Fruit fly (Drosophila melanogaster) whole organism, embryonic: ENCODE measurements around the gene CG13084.

ENCODE experiments used
- Abd-B ChIP-seq: fragments of 200-800 bp; sonication (Bioruptor generic); optimal IDR thresholded peaks from 2 replicates; lab custom pipeline; 2018; ENCODE audit warnings: missing biosample characterization, mild to moderate bottlenecking, missing genetic modification characterization, moderate library complexity
- Awh ChIP-seq: fragments of 200-800 bp; sonication (Bioruptor generic); IDR thresholded peaks from 2 replicates; pipeline ENCODE4, ENCODE4 v1.3.6; 2022; ENCODE audit warnings: missing biosample characterization, missing genetic modification characterization
- BEAF-32 ChIP-seq: fragments of 200-800 bp; sonication (Bioruptor generic); optimal IDR thresholded peaks from 3 replicates; lab custom pipeline; 2017; ENCODE audit warnings: missing biosample characterization, missing genetic modification characterization, mild to moderate bottlenecking, moderate library complexity, missing genetic modification reagents
- Bdp1 ChIP-seq: fragments of 200-800 bp; sonication (Bioruptor generic); optimal IDR thresholded peaks from 3 replicates; lab custom pipeline; 2016; ENCODE audit warnings: missing biosample characterization, missing genetic modification characterization
- Bteb2 ChIP-seq: fragments of 200-800 bp; sonication (Bioruptor generic); optimal IDR thresholded peaks from 2 replicates; lab custom pipeline; 2016; ENCODE audit warnings: missing biosample characterization, missing genetic modification characterization
- CG10959 ChIP-seq: fragments of 200-800 bp; sonication (Bioruptor generic); IDR thresholded peaks from 2 replicates; pipeline ENCODE4 v1.3.6; 2022; ENCODE audit warnings: missing biosample characterization, missing genetic modification characterization
- CG11247 ChIP-seq: fragments of 200-800 bp; sonication (Bioruptor generic); IDR thresholded peaks from 2 replicates; pipeline ENCODE4 v1.3.6; 2022; ENCODE audit warnings: missing biosample characterization, missing genetic modification characterization
- CG11398 ChIP-seq: fragments of 200-800 bp; sonication (Bioruptor generic); optimal IDR thresholded peaks from 2 replicates; lab custom pipeline; 2016; ENCODE audit warnings: missing biosample characterization, missing genetic modification characterization
- CG1233 ChIP-seq: fragments of 200-800 bp; sonication (Bioruptor generic); optimal IDR thresholded peaks from 4 replicates; lab custom pipeline; 2018; ENCODE audit warnings: missing biosample characterization, mild to moderate bottlenecking, missing genetic modification characterization
- CG15514 ChIP-seq: fragments of 200-800 bp; sonication (Bioruptor generic); optimal IDR thresholded peaks from 3 replicates; lab custom pipeline; 2017; ENCODE audit warnings: missing biosample characterization, missing genetic modification characterization, mild to moderate bottlenecking, moderate library complexity, missing genetic modification reagents
- CG17186 ChIP-seq: fragments of 200-800 bp; sonication (Bioruptor generic); optimal IDR thresholded peaks from 3 replicates; lab custom pipeline; 2017; ENCODE audit warnings: missing biosample characterization, missing genetic modification reagents, missing genetic modification characterization
- CG30403 ChIP-seq: fragments of 200-800 bp; sonication (Bioruptor generic); optimal IDR thresholded peaks from 3 replicates; lab custom pipeline; 2016; ENCODE audit warnings: missing biosample characterization, missing genetic modification characterization
- CG30431 ChIP-seq: fragments of 200-800 bp; sonication (Bioruptor generic); optimal IDR thresholded peaks from 2 replicates; lab custom pipeline; 2017; ENCODE audit warnings: missing biosample characterization, missing genetic modification characterization
- CG32767 ChIP-seq: fragments of 200-800 bp; sonication (Bioruptor generic); IDR thresholded peaks from 2 replicates; pipeline ENCODE4 v1.3.6; 2022; ENCODE audit warnings: missing biosample characterization, missing genetic modification characterization
- CG3847 ChIP-seq: fragments of 200-800 bp; sonication (Bioruptor generic); IDR thresholded peaks from 2 replicates; pipeline ENCODE4 v1.3.6; 2022; ENCODE audit warnings: missing biosample characterization, missing genetic modification characterization
- CG4617 ChIP-seq: fragments of 200-800 bp; sonication (Bioruptor generic); optimal IDR thresholded peaks from 3 replicates; lab custom pipeline; 2016; ENCODE audit warnings: missing biosample characterization, missing genetic modification characterization, borderline replicate concordance
- CG6272 ChIP-seq: fragments of 200-800 bp; sonication (Bioruptor generic); IDR thresholded peaks from 2 replicates; pipeline ENCODE4 v1.3.6; 2022; ENCODE audit warnings: missing biosample characterization, missing genetic modification characterization
- CG6654 ChIP-seq: fragments of 200-800 bp; sonication (Bioruptor generic); optimal IDR thresholded peaks from 2 replicates; lab custom pipeline; 2017; ENCODE audit warnings: missing biosample characterization, mild to moderate bottlenecking, missing genetic modification characterization
- CG6791 ChIP-seq: fragments of 200-800 bp; sonication (Bioruptor generic); IDR thresholded peaks from 3 replicates; pipeline ENCODE4 v1.3.6; 2022; ENCODE audit warnings: missing biosample characterization, missing genetic modification characterization; ENCODE audit not compliant: partially characterized antibody
- CG7839 ChIP-seq: fragments of 200-800 bp; sonication (Bioruptor generic); optimal IDR thresholded peaks from 3 replicates; lab custom pipeline; 2018; ENCODE audit warnings: missing biosample characterization, mild to moderate bottlenecking, missing genetic modification characterization, moderate library complexity
- CG9437 ChIP-seq: fragments of 200-800 bp; sonication (Bioruptor generic); optimal IDR thresholded peaks from 2 replicates; lab custom pipeline; 2018; ENCODE audit warnings: missing biosample characterization, mild to moderate bottlenecking, missing genetic modification characterization
- H15 ChIP-seq: fragments of 200-800 bp; sonication (Bioruptor generic); IDR thresholded peaks from 3 replicates; pipeline ENCODE4 v1.3.6; 2022; ENCODE audit warnings: missing biosample characterization, missing genetic modification characterization
- HLH4C ChIP-seq: fragments of 200-800 bp; sonication (Bioruptor generic); IDR thresholded peaks from 3 replicates; pipeline ENCODE4 v1.3.6; 2022; ENCODE audit warnings: missing biosample characterization, missing genetic modification characterization; ENCODE audit not compliant: partially characterized antibody
- Hey ChIP-seq: fragments of 200-800 bp; sonication (Bioruptor generic); optimal IDR thresholded peaks from 3 replicates; lab custom pipeline; 2018; ENCODE audit warnings: missing biosample characterization, mild to moderate bottlenecking, missing genetic modification characterization
- HmgD ChIP-seq: fragments of 200-800 bp; sonication (Bioruptor generic); optimal IDR thresholded peaks from 3 replicates; lab custom pipeline; 2016; ENCODE audit warnings: missing biosample characterization, missing genetic modification characterization
- Hmr ChIP-seq: fragments of 200-800 bp; sonication (Bioruptor generic); optimal IDR thresholded peaks from 3 replicates; lab custom pipeline; 2017; ENCODE audit warnings: mild to moderate bottlenecking, missing biosample characterization, missing genetic modification reagents, missing genetic modification characterization
- MBD-R2 ChIP-seq: fragments of 200-800 bp; sonication (Bioruptor generic); IDR thresholded peaks from 2 replicates; pipeline ENCODE4 v1.3.6; 2022; ENCODE audit warnings: missing biosample characterization, missing genetic modification characterization
- MESR4 ChIP-seq: fragments of 200-800 bp; sonication (Bioruptor generic); optimal IDR thresholded peaks from 2 replicates; lab custom pipeline; 2018; ENCODE audit warnings: missing biosample characterization, mild to moderate bottlenecking, missing genetic modification characterization, moderate library complexity
- Myb ChIP-seq: fragments of 200-800 bp; sonication (Bioruptor generic); optimal IDR thresholded peaks from 2 replicates; lab custom pipeline; 2016; ENCODE audit warnings: missing biosample characterization, missing genetic modification characterization
- Pdp1 ChIP-seq, 2 experiments: fragments of 200-800 bp; sonication (Bioruptor generic); optimal IDR thresholded peaks; 3 replicates each; lab custom pipeline; 2016; ENCODE audit warnings: missing biosample characterization in 2 of 2, missing genetic modification characterization in 2 of 2, mild to moderate bottlenecking in 1 of 2, moderate library complexity in 1 of 2
- Ssrp ChIP-seq: fragments of 200-800 bp; sonication (Bioruptor generic); optimal IDR thresholded peaks from 2 replicates; lab custom pipeline; 2018; ENCODE audit warnings: missing biosample characterization, mild to moderate bottlenecking, missing genetic modification characterization, moderate library complexity
- Stat92E ChIP-seq, 3 experiments: fragments of >200 bp in 2 of 3; fragments of 200-800 bp in 1 of 3; sonication (Bioruptor generic) in 1 of 3; optimal IDR thresholded peaks; 2 replicates each; lab custom pipeline; 2017 to 2019; ENCODE audit warnings: missing biosample characterization in 3 of 3, missing genetic modification characterization in 3 of 3, mild to moderate bottlenecking in 1 of 3, moderate library complexity in 1 of 3
- TFAM ChIP-seq: fragments of 200-800 bp; sonication (Bioruptor generic); optimal IDR thresholded peaks from 2 replicates; lab custom pipeline; 2017; ENCODE audit warnings: missing biosample characterization, missing genetic modification characterization, inconsistent platforms
- en ChIP-seq: fragments of 200-800 bp; sonication (Bioruptor generic); optimal IDR thresholded peaks from 2 replicates; lab custom pipeline; 2016; ENCODE audit warnings: missing biosample characterization, missing genetic modification characterization
- fru ChIP-seq: fragments of >200 bp; optimal IDR thresholded peaks from 2 replicates; lab custom pipeline; 2017
- gfzf ChIP-seq: fragments of 200-800 bp; sonication (Bioruptor generic); optimal IDR thresholded peaks from 2 replicates; lab custom pipeline; 2016; ENCODE audit warnings: missing biosample characterization, mild to moderate bottlenecking, missing genetic modification characterization, moderate library complexity
- hb ChIP-seq: fragments of 200-800 bp; sonication (Bioruptor generic); IDR thresholded peaks from 3 replicates; pipeline ENCODE4 v1.3.6; 2022; ENCODE audit warnings: missing biosample characterization, missing genetic modification characterization; ENCODE audit not compliant: partially characterized antibody
- klu ChIP-seq: fragments of 200-800 bp; sonication (Bioruptor generic); IDR thresholded peaks from 2 replicates; pipeline ENCODE4 v1.3.6; 2022; ENCODE audit warnings: missing biosample characterization, missing genetic modification characterization
- knrl ChIP-seq: fragments of 200-800 bp; sonication (Bioruptor generic); IDR thresholded peaks from 3 replicates; pipeline ENCODE4 v1.3.6; 2022; ENCODE audit warnings: missing biosample characterization, missing genetic modification characterization; ENCODE audit not compliant: partially characterized antibody
- luna ChIP-seq: fragments of 200-800 bp; sonication (Bioruptor generic); optimal IDR thresholded peaks from 2 replicates; lab custom pipeline; 2016; ENCODE audit warnings: missing biosample characterization, missing genetic modification characterization
- maf-S ChIP-seq: fragments of 200-800 bp; sonication (Bioruptor generic); optimal IDR thresholded peaks from 2 replicates; lab custom pipeline; 2016; ENCODE audit warnings: missing biosample characterization, missing genetic modification characterization
- nerfin-1 ChIP-seq: fragments of 200-800 bp; sonication (Bioruptor generic); optimal IDR thresholded peaks from 3 replicates; lab custom pipeline; 2019; ENCODE audit warnings: missing biosample characterization, mild to moderate bottlenecking, missing genetic modification characterization, moderate library complexity
- nerfin-2 ChIP-seq: fragments of 200-800 bp; sonication (Bioruptor generic); IDR thresholded peaks from 2 replicates; pipeline ENCODE4 v1.3.6; 2022; ENCODE audit warnings: missing biosample characterization, missing genetic modification characterization; ENCODE audit not compliant: partially characterized antibody
- nmo ChIP-seq: fragments of 200-800 bp; sonication (Bioruptor generic); optimal IDR thresholded peaks from 2 replicates; lab custom pipeline; 2018; ENCODE audit warnings: missing biosample characterization, mild to moderate bottlenecking, missing genetic modification characterization, moderate library complexity
- onecut ChIP-seq: fragments of 200-800 bp; sonication (Bioruptor generic); IDR thresholded peaks from 2 replicates; pipeline ENCODE4 v1.3.6; 2022; ENCODE audit warnings: missing biosample characterization, missing genetic modification characterization
- pzg ChIP-seq: fragments of 200-800 bp; sonication (Bioruptor generic); optimal IDR thresholded peaks from 3 replicates; lab custom pipeline; 2018; ENCODE audit warnings: missing biosample characterization, mild to moderate bottlenecking, missing genetic modification characterization, moderate library complexity
- sens ChIP-seq: fragments of 200-800 bp; sonication (Bioruptor generic); peaks from one replicate; lab custom pipeline; 2016; ENCODE audit warnings: missing biosample characterization, missing genetic modification characterization
- sug ChIP-seq: fragments of 200-800 bp; optimal IDR thresholded peaks from 2 replicates; lab custom pipeline; 2019; ENCODE audit warnings: missing biosample characterization, mild to moderate bottlenecking, missing genetic modification characterization, moderate library complexity
- unc-4 ChIP-seq: fragments of 200-800 bp; sonication (Bioruptor generic); IDR thresholded peaks from 2 replicates; pipeline ENCODE4 v1.3.6; 2022; ENCODE audit warnings: missing biosample characterization, missing genetic modification characterization; ENCODE audit not compliant: partially characterized antibody

Gene CG13084

DNA sequence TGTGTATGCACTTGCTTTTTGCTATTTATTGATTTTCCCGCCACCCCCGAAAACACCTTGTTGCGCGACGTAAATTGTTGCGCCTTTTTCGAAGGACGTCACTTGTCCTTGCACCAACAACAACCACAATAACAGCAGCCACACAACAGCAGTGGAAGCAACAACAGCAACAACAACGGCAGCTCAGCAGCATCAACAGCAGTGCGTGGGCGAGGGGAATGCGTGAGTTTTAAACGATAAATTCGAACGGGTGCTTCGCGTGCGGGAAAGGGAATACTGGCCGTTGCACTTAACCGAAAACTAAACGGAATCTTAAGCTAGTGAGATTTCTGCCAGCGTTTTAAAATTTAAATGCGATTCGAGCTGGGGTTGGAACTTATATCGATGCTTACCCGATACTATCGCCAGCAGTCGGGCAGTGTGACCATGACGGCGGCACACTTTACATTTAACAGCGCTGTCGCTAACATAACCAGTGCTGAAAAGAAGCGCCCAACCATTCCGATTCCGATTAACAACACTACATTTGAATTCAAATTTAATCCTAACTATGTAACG lies 23.7 kb downstream of the CG13084 start, which contains the start of gene cyst (continued):
- TF ChIP-seq knrl (GFP tag; lab: Robert Waterston, UW) (peak; percentile 97), CG3847 (GFP tag; lab: Robert Waterston, UW) (peak; percentile 82), CG32767 (GFP tag; lab: Robert Waterston, UW) (peak; percentile 26; the same call in 1 of the 2 replicates), Ssrp (tag; lab: Kevin White, UChicago) (no peak), CG4617 (GFP tag; lab: Kevin White, UChicago) (peak; percentile 91), CG6654 (GFP tag; lab: Kevin White, UChicago) (no peak), CG11247 (GFP tag; lab: Robert Waterston, UW) (peak; percentile 19; the same call in 1 of the 2 replicates), TFAM (GFP tag; lab: Kevin White, UChicago) (no peak), H15 (GFP tag; lab: Robert Waterston, UW) (no peak), CG7839 (tag; lab: Kevin White, UChicago) (no peak), klu (peak; percentile 46; the same call in 1 of the 2 replicates), Abd-B (GFP tag; lab: Kevin White, UChicago) (peak; percentile 51), BEAF-32 (GFP tag; lab: Kevin White, UChicago) (peak; percentile 98), Awh (GFP tag; lab: Robert Waterston, UW) (no peak), MESR4 (peak; percentile 82), hb (peak; percentile 94), CG11398 (no peak), CG6272 (GFP tag; lab: Robert Waterston, UW) (peak; percentile 40; the same call in 1 of the 2 replicates), CG30431 (GFP tag; lab: Kevin White, UChicago) (no peak), maf-S (GFP tag; lab: Kevin White, UChicago) (peak; percentile 34), Hey (no peak), en (peak; percentile 20), nerfin-1 (tag; lab: Kevin White, UChicago) (peak; percentile 64), nmo (GFP tag; lab: Kevin White, UChicago) (peak; percentile 60), Stat92E (GFP tag; optimal IDR thresholded peaks at IDR 0.05; lab: Kevin White, UChicago) (no peak), onecut (peak; percentile 94), sens (GFP tag; lab: Kevin White, UChicago) (peak; percentile 83), Bdp1 (GFP tag; lab: Kevin White, UChicago) (no peak), Myb (GFP tag; lab: Kevin White, UChicago) (peak; percentile 99), CG10959 (GFP tag; lab: Robert Waterston, UW) (no peak), CG15514 (GFP tag; lab: Kevin White, UChicago) (peak; percentile 83), MBD-R2 (GFP tag; lab: Robert Waterston, UW) (peak; percentile 64), unc-4 (GFP tag; lab: Robert Waterston, UW) (peak; percentile 97), pzg (GFP tag; lab: Kevin White, UChicago) (peak; percentile 95), CG6791 (GFP tag; lab: Robert Waterston, UW) (peak; percentile 97), fru (lab: Kevin White, UChicago) (no peak), gfzf (GFP tag; lab: Kevin White, UChicago) (peak; percentile 65), CG9437 (GFP tag; lab: Kevin White, UChicago) (no peak), nerfin-2 (GFP tag; lab: Robert Waterston, UW) (peak; percentile 90), Bteb2 (peak; percentile 2), CG17186 (peak; percentile 86), Pdp1 (GFP tag; optimal IDR thresholded peaks at IDR 0.05; lab: Kevin White, UChicago) (peak in 1 of 2 experiments; percentile 17), HLH4C (GFP tag; lab: Robert Waterston, UW) (peak; percentile 94), CG30403 (peak; percentile 43), Hmr (GFP tag; lab: Kevin White, UChicago) (peak; percentile 71), sug (tag; lab: Kevin White, UChicago) (peak; percentile 21), HmgD (GFP tag; lab: Kevin White, UChicago) (peak; percentile 54), luna (GFP tag; lab: Kevin White, UChicago) (peak; percentile 49), CG1233 (no peak)
